Fruit fly (Drosophila melanogaster): ENCODE measurements around the gene Octbeta1R.
A peak's percentile ranks its signal among the peaks of the same experiment; 100 is the strongest.

Gene Octbeta1R

dm6 chr3R:22492767-22493166 lies 4.2 kb upstream of the Octbeta1R start, which contains the start of gene tHMG2 (continued):
- TF ChIP-seq klu (GFP tag; IDR thresholded peaks at IDR 0.05) = no peak
- peak; percentile 55 for TF ChIP-seq gfzf (GFP tag; optimal IDR thresholded peaks at IDR 0.05)
- no peak for TF ChIP-seq Oli (tag; optimal IDR thresholded peaks at IDR 0.05)
- TF ChIP-seq oc (tag; optimal IDR thresholded peaks at IDR 0.05) = no peak
- TF ChIP-seq Myb (GFP tag; optimal IDR thresholded peaks at IDR 0.05) = peak; percentile 92

dm6 chr3R:22494523-22495309 lies 2.3 kb upstream of the Octbeta1R start:
- no peak for TF ChIP-seq CG18764 (GFP tag; optimal IDR thresholded peaks at IDR 0.05)
- no peak for TF ChIP-seq rib (GFP tag; IDR thresholded peaks at IDR 0.05)
- TF ChIP-seq az2 (GFP tag; optimal IDR thresholded peaks at IDR 0.05) = no peak
- TF ChIP-seq Mad (GFP tag; optimal IDR thresholded peaks at IDR 0.05) = no peak
- TF ChIP-seq Sry-δ (GFP tag; optimal IDR thresholded peaks at IDR 0.05) = no peak
- no peak for TF ChIP-seq slp2 (GFP tag; optimal IDR thresholded peaks at IDR 0.05)
- TF ChIP-seq zfh2 (GFP tag; optimal IDR thresholded peaks at IDR 0.05) = no peak
- TF ChIP-seq CG4328 (GFP tag; optimal IDR thresholded peaks at IDR 0.05) = no peak
- TF ChIP-seq CG2116 (GFP tag; optimal IDR thresholded peaks at IDR 0.05) = no peak
- no peak for TF ChIP-seq kay (GFP tag; optimal IDR thresholded peaks at IDR 0.05)
- no peak for TF ChIP-seq cato (GFP tag; optimal IDR thresholded peaks at IDR 0.05; ENCODE audit: borderline replicate concordance)
- TF ChIP-seq ewg (GFP tag; optimal IDR thresholded peaks at IDR 0.05) = no peak
- TF ChIP-seq Hr39 (optimal IDR thresholded peaks at IDR 0.05) = no peak
- TF ChIP-seq pan (optimal IDR thresholded peaks at IDR 0.05) = no peak
- TF ChIP-seq pan (GFP tag; optimal IDR thresholded peaks at IDR 0.05 in 1 of 2, IDR thresholded peaks at IDR 0.05 in 1 of 2) = no peak
- TF ChIP-seq fu2 (GFP tag; optimal IDR thresholded peaks at IDR 0.05) = no peak
- peak; percentile 2 for TF ChIP-seq sug (tag; optimal IDR thresholded peaks at IDR 0.05)
- TF ChIP-seq CG17186 (GFP tag; optimal IDR thresholded peaks at IDR 0.05) = no peak
- no peak for TF ChIP-seq C15 (GFP tag; IDR thresholded peaks at IDR 0.05)
- no peak for TF ChIP-seq Nf-YC (tag; optimal IDR thresholded peaks at IDR 0.05)
- no peak for TF ChIP-seq CG34422 (GFP tag; IDR thresholded peaks at IDR 0.05)
- TF ChIP-seq ind (GFP tag; optimal IDR thresholded peaks at IDR 0.05) = peak; percentile 59
- no peak for TF ChIP-seq CG11247 (GFP tag; IDR thresholded peaks at IDR 0.05)
- TF ChIP-seq CG7987 (GFP tag; optimal IDR thresholded peaks at IDR 0.05) = no peak
- peak; percentile 85 for TF ChIP-seq Ets65A (GFP tag)
- TF ChIP-seq CG12219 (GFP tag; optimal IDR thresholded peaks at IDR 0.05) = no peak
- 0 out of 2 replicates have a peak, but pooled peaks have one; percentile 43 for TF ChIP-seq Ada2b (GFP tag; IDR thresholded peaks at IDR 0.05)
- TF ChIP-seq CG3847 (GFP tag; IDR thresholded peaks at IDR 0.05) = no peak
- no peak for TF ChIP-seq ap (GFP tag; IDR thresholded peaks at IDR 0.05)
- TF ChIP-seq Rfx (GFP tag; IDR thresholded peaks at IDR 0.05) = peak; percentile 51; the same call in 1 of the 2 replicates
- no peak for TF ChIP-seq CG9797 (GFP tag; optimal IDR thresholded peaks at IDR 0.05)
- no peak for TF ChIP-seq ssp (GFP tag; IDR thresholded peaks at IDR 0.05)
- no peak for TF ChIP-seq peb (GFP tag; IDR thresholded peaks at IDR 0.05)
- TF ChIP-seq Doc2 (GFP tag; IDR thresholded peaks at IDR 0.05) = no peak
- TF ChIP-seq Bdp1 (GFP tag; optimal IDR thresholded peaks at IDR 0.05) = no peak
- no peak for TF ChIP-seq CG11723 (GFP tag; optimal IDR thresholded peaks at IDR 0.05)
- TF ChIP-seq CG8388 (GFP tag; optimal IDR thresholded peaks at IDR 0.05) = no peak
- no peak for TF ChIP-seq Dll (GFP tag; IDR thresholded peaks at IDR 0.05; ENCODE audit: partially characterized antibody)
- no peak for TF ChIP-seq CG10321 (GFP tag; IDR thresholded peaks at IDR 0.05)
- TF ChIP-seq danr (GFP tag; IDR thresholded peaks at IDR 0.05) = no peak
- TF ChIP-seq org-1 (GFP tag; optimal IDR thresholded peaks at IDR 0.05) = no peak
- peak; percentile 72 for TF ChIP-seq grau (tag; optimal IDR thresholded peaks at IDR 0.05)
- no peak for TF ChIP-seq ac (GFP tag; optimal IDR thresholded peaks at IDR 0.05)
- TF ChIP-seq tgo (GFP tag; IDR thresholded peaks at IDR 0.05) = peak; percentile 28; the same call in 2 of the 3 replicates
- TF ChIP-seq CG3726 (GFP tag; IDR thresholded peaks at IDR 0.05) = no peak
